Fruit fly (Drosophila melanogaster): Measurements from ENCODE around the gene E5.

DNA sequence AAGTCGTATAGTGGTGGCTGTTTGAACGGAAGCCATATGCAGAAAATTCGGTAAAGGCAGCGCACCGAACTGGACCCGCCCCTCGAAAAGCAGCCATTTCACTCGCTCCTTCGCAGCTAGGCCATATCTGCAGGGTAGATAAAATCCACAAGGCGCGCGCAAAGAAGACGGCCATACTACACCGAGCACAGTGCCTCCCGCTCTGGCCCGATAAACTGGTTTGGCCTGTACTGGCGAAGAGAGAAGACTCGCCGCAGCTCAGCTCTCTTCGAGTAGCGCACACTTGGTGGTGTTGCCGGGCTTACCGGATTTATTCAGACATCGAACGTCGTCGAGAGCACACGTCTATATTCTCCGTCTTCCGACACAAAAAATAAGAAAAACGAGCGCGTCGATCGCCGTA, 26.8 kb upstream of the E5 start, which contains the start of gene ems:
- TF ChIP-seq N (GFP tag; optimal IDR thresholded peaks at IDR 0.05) (no peak), fru (GFP tag; optimal IDR thresholded peaks at IDR 0.05) (no peak), CG32264 (GFP tag; optimal IDR thresholded peaks at IDR 0.05) (no peak), br (GFP tag; optimal IDR thresholded peaks at IDR 0.05) (no peak), brk (GFP tag; optimal IDR thresholded peaks at IDR 0.05) (no peak), Mio (GFP tag; optimal IDR thresholded peaks at IDR 0.05) (no peak), OdsH (GFP tag; optimal IDR thresholded peaks at IDR 0.05) (no peak), dsf (GFP tag; optimal IDR thresholded peaks at IDR 0.05; ENCODE audit: borderline replicate concordance) (no peak)
